Worm (Caenorhabditis elegans) whole organism, midembryonic: ENCODE results near the gene srsx-12.

Source experiments
- med-1 ChIP-seq: sonication (generic microtip); optimal IDR thresholded peaks from 2 replicates; lab custom pipeline; 2017; ENCODE audit warnings: missing genetic modification characterization, mild to moderate bottlenecking, missing compliant biosample characterization, antibody characterized with exemption, missing genetic modification reagents; ENCODE audit not compliant: insufficient read depth
- tab-1 ChIP-seq: fragments of 200-800 bp; sonication (Bioruptor generic); IDR thresholded peaks from 2 replicates; pipeline ENCODE4 v1.3.6; 2022; ENCODE audit warnings: missing genetic modification characterization, missing compliant biosample characterization

DNA sequence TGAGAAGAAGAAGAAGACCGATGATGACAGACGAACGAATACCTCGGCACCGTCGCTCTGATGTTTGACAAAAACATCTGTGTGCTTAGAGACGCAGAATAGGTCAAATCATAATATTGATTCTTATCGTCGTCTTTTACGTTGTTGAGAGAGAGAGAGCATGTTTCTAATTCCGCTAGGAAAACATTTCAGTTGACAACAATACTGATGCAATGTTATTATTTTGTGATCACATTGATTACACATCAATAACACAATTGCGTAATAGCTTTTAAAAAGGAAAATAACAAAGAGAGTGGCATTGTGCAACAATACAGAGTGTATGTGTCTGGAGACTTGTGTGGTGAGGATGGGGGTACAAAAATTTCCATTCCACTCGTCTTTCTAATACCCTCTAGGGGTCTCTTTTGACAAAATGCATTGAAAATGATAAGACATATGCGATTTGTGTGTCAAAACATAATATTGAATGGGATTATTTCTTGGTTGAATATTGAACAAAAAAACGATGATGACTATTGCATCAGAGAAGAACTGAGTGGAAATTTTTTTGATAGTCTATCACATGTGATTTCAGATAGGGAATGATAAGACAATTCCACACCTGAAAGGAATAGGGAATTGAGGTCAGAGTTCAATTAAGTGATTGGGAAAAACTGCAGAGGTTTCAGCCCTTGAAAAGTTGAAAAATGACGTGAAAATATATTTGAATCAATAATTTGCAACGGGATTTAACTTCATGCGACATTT is 15.9 kb downstream of the srsx-12 start:
- no peak for TF ChIP-seq tab-1 (GFP tag; lab: Robert Waterston, UW)
- no peak for TF ChIP-seq med-1 (GFP tag; lab: Kevin White, UChicago)
